Worm (Caenorhabditis elegans): Measurements from ENCODE around the gene rbg-1.

- TF ChIP-seq nhr-76 (tag; optimal IDR thresholded peaks at IDR 0.05): no peak
- TF ChIP-seq elt-3 (tag; optimal IDR thresholded peaks at IDR 0.05): no peak
- TF ChIP-seq jun-1 (tag; optimal IDR thresholded peaks at IDR 0.05): no peak
- TF ChIP-seq ceh-9 (tag; optimal IDR thresholded peaks at IDR 0.05): no peak
- no peak for TF ChIP-seq ztf-11 (tag; optimal IDR thresholded peaks at IDR 0.05)
- TF ChIP-seq daf-12 (tag; optimal IDR thresholded peaks at IDR 0.05): no peak
- TF ChIP-seq unc-39 (tag; optimal IDR thresholded peaks at IDR 0.05): no peak
- no peak for TF ChIP-seq nhr-25 (tag; optimal IDR thresholded peaks at IDR 0.05)
- no peak for TF ChIP-seq fos-1 (tag; optimal IDR thresholded peaks at IDR 0.05)
- no peak for TF ChIP-seq fkh-10 (GFP tag; optimal IDR thresholded peaks at IDR 0.05)
- no peak for TF ChIP-seq nhr-11 (tag; optimal IDR thresholded peaks at IDR 0.05)
- TF ChIP-seq ama-1 (optimal IDR thresholded peaks at IDR 0.05): no peak
Measured at ce11 chrX:14991280-14991679, 7.9 kb downstream of the rbg-1 start, which contains the start of gene iglr-1.
